Worm (Caenorhabditis elegans) whole organism, L4/young adult: Measurements from ENCODE around the gene T12B3.3.

ENCODE experiments used
- dao-5 ChIP-seq: sonication (generic microtip); optimal IDR thresholded peaks from 2 replicates; lab custom pipeline; 2016; ENCODE audit warnings: missing genotype, missing genetic modification characterization, moderate library complexity, missing compliant biosample characterization
- him-1 ChIP-seq: sonication (generic microtip); optimal IDR thresholded peaks from 2 replicates; lab custom pipeline; 2016; ENCODE audit warnings: missing genotype, missing genetic modification reagents, missing genetic modification characterization, missing compliant biosample characterization

ce11 chrIV:7342144-7342543 lies 32.8 kb upstream of the T12B3.3 start:
- TF ChIP-seq dao-5 (tag; lab: Kevin White, UChicago) (no peak), him-1 (tag; lab: Kevin White, UChicago) (no peak)
